Fruit fly (Drosophila melanogaster) whole organism, prepupa: ENCODE data around the gene Nmd3.

Experiments
- Blimp-1 ChIP-seq: fragments of 200-800 bp; sonication (Bioruptor generic); optimal IDR thresholded peaks from 3 replicates; lab custom pipeline; 2017; ENCODE audit warnings: missing biosample characterization, missing genetic modification characterization, mild to moderate bottlenecking, moderate library complexity, missing genetic modification reagents
- CG10669 ChIP-seq: fragments of 200-800 bp; sonication (Bioruptor generic); optimal IDR thresholded peaks from 3 replicates; lab custom pipeline; 2018; ENCODE audit warnings: missing biosample characterization, mild to moderate bottlenecking, missing genetic modification characterization, moderate library complexity
- CG11762 ChIP-seq: fragments of 200-800 bp; sonication (Bioruptor generic); optimal IDR thresholded peaks from 3 replicates; lab custom pipeline; 2016; ENCODE audit warnings: missing biosample characterization, missing genetic modification characterization; ENCODE audit not compliant: insufficient read depth
- CG11902 ChIP-seq: fragments of 200-800 bp; sonication (Bioruptor generic); optimal IDR thresholded peaks from 3 replicates; lab custom pipeline; 2016; ENCODE audit warnings: missing biosample characterization, missing genetic modification characterization
- CG15336 ChIP-seq: fragments of 200-800 bp; sonication (Bioruptor generic); IDR thresholded peaks from 2 replicates; pipeline ENCODE4 v1.3.6; 2022; ENCODE audit warnings: missing biosample characterization, missing genetic modification characterization
- CG1621 ChIP-seq: fragments of 200-800 bp; sonication (Bioruptor generic); optimal IDR thresholded peaks from 3 replicates; lab custom pipeline; 2018; ENCODE audit warnings: missing biosample characterization, mild to moderate bottlenecking, missing genetic modification characterization
- CG16779 ChIP-seq: fragments of 200-800 bp; sonication (Bioruptor generic); optimal IDR thresholded peaks from 3 replicates; lab custom pipeline; 2017; ENCODE audit warnings: missing biosample characterization, mild to moderate bottlenecking, missing genetic modification characterization
- CG3032 ChIP-seq: fragments of 200-800 bp; optimal IDR thresholded peaks from 2 replicates; lab custom pipeline; 2019; ENCODE audit warnings: missing biosample characterization, mild to moderate bottlenecking, missing genetic modification characterization, moderate library complexity
- CG31627 ChIP-seq: fragments of 200-800 bp; sonication (Bioruptor generic); optimal IDR thresholded peaks from 3 replicates; lab custom pipeline; 2016; ENCODE audit warnings: missing biosample characterization, missing genetic modification characterization
- CG32006 ChIP-seq: fragments of 200-800 bp; sonication (Bioruptor generic); optimal IDR thresholded peaks from 3 replicates; lab custom pipeline; 2017; ENCODE audit warnings: missing biosample characterization, mild to moderate bottlenecking, missing genetic modification characterization
- CG34406 ChIP-seq: fragments of 200-800 bp; sonication (Bioruptor generic); optimal IDR thresholded peaks from 3 replicates; lab custom pipeline; 2016; ENCODE audit warnings: missing biosample characterization, missing genetic modification characterization
- CG3919 ChIP-seq: fragments of 200-800 bp; sonication (Bioruptor generic); optimal IDR thresholded peaks from 3 replicates; lab custom pipeline; 2016; ENCODE audit warnings: missing biosample characterization, missing genetic modification characterization
- CG4318 ChIP-seq: fragments of 200-800 bp; sonication (Bioruptor generic); optimal IDR thresholded peaks from 3 replicates; lab custom pipeline; 2017; ENCODE audit warnings: missing biosample characterization, mild to moderate bottlenecking, missing genetic modification characterization
- CG6163 ChIP-seq: fragments of 200-800 bp; sonication (Bioruptor generic); IDR thresholded peaks from 3 replicates; pipeline ENCODE4 v1.3.6; 2022; ENCODE audit warnings: missing biosample characterization, missing genetic modification characterization
- CG6792 ChIP-seq: fragments of 200-800 bp; sonication (Bioruptor generic); optimal IDR thresholded peaks from 3 replicates; lab custom pipeline; 2016; ENCODE audit warnings: missing biosample characterization, missing genetic modification characterization
- CG6808 ChIP-seq: fragments of 200-800 bp; sonication (Bioruptor generic); optimal IDR thresholded peaks from 3 replicates; lab custom pipeline; 2017; ENCODE audit warnings: missing biosample characterization, missing genetic modification characterization, mild to moderate bottlenecking, moderate library complexity, missing genetic modification reagents
- CG7368 ChIP-seq: fragments of 200-800 bp; sonication (Bioruptor generic); optimal IDR thresholded peaks from 3 replicates; lab custom pipeline; 2016; ENCODE audit warnings: missing biosample characterization, missing genetic modification characterization
- CG8119 ChIP-seq: fragments of 200-800 bp; sonication (Bioruptor generic); IDR thresholded peaks from 3 replicates; pipeline ENCODE4 v1.3.6; 2022; ENCODE audit warnings: missing biosample characterization, missing genetic modification characterization
- CG8319 ChIP-seq: fragments of 200-800 bp; sonication (Bioruptor generic); optimal IDR thresholded peaks from 3 replicates; lab custom pipeline; 2016; ENCODE audit warnings: missing biosample characterization, missing genetic modification characterization
- CG8632 ChIP-seq: fragments of 200-800 bp; sonication (Bioruptor generic); optimal IDR thresholded peaks from 3 replicates; lab custom pipeline; 2016; ENCODE audit warnings: missing biosample characterization, missing genetic modification characterization
- CG9139 ChIP-seq: fragments of 200-800 bp; sonication (Bioruptor generic); optimal IDR thresholded peaks from 3 replicates; lab custom pipeline; 2017; ENCODE audit warnings: missing biosample characterization, mild to moderate bottlenecking, missing genetic modification characterization
- Eip75B ChIP-seq: fragments of 200-800 bp; sonication (Bioruptor generic); optimal IDR thresholded peaks from 3 replicates; lab custom pipeline; 2016; ENCODE audit warnings: missing biosample characterization, missing genetic modification characterization
- Eip78C ChIP-seq: fragments of 200-800 bp; sonication (Bioruptor generic); peaks from one replicate; lab custom pipeline; 2016; ENCODE audit warnings: missing biosample characterization, missing genetic modification characterization
- Eip93F ChIP-seq: fragments of 200-800 bp; sonication (Bioruptor generic); optimal IDR thresholded peaks from 2 replicates; lab custom pipeline; 2016; ENCODE audit warnings: missing biosample characterization, mild to moderate bottlenecking, missing genetic modification characterization
- Ets21C ChIP-seq: fragments of 200-800 bp; sonication (Bioruptor generic); optimal IDR thresholded peaks from 3 replicates; lab custom pipeline; 2016; ENCODE audit warnings: missing biosample characterization, missing genetic modification characterization
- Ets96B ChIP-seq: fragments of 200-800 bp; optimal IDR thresholded peaks from 2 replicates; lab custom pipeline; 2019; ENCODE audit warnings: missing biosample characterization, mild to moderate bottlenecking, missing genetic modification characterization, moderate library complexity
- Hr39 ChIP-seq: fragments of 200-800 bp; sonication (Bioruptor generic); optimal IDR thresholded peaks from 2 replicates; lab custom pipeline; 2016; ENCODE audit warnings: missing biosample characterization, missing genetic modification characterization
- Hr4 ChIP-seq: fragments of 200-800 bp; sonication (Bioruptor generic); optimal IDR thresholded peaks from 3 replicates; lab custom pipeline; 2016; ENCODE audit warnings: missing biosample characterization, missing genetic modification characterization
- Met ChIP-seq: fragments of 200-800 bp; sonication (Bioruptor generic); optimal IDR thresholded peaks from 3 replicates; lab custom pipeline; 2016; ENCODE audit warnings: missing biosample characterization, missing genetic modification characterization
- OdsH ChIP-seq: fragments of 200-800 bp; sonication (Bioruptor generic); optimal IDR thresholded peaks from 3 replicates; lab custom pipeline; 2016; ENCODE audit warnings: missing biosample characterization, missing genetic modification characterization
- Smox ChIP-seq: fragments of 200-800 bp; sonication (Bioruptor generic); optimal IDR thresholded peaks from 3 replicates; lab custom pipeline; 2016; ENCODE audit warnings: missing biosample characterization, missing genetic modification characterization
- Sox102F ChIP-seq: fragments of 200-800 bp; sonication (Bioruptor generic); optimal IDR thresholded peaks from 2 replicates; lab custom pipeline; 2016; ENCODE audit warnings: missing biosample characterization, mild to moderate bottlenecking, missing genetic modification characterization
- Sox14 ChIP-seq: fragments of 200-800 bp; sonication (Bioruptor generic); optimal IDR thresholded peaks from 3 replicates; lab custom pipeline; 2016; ENCODE audit warnings: missing biosample characterization, missing genetic modification characterization
- Sox15 ChIP-seq: fragments of 200-800 bp; sonication (Bioruptor generic); optimal IDR thresholded peaks from 3 replicates; lab custom pipeline; 2016; ENCODE audit warnings: missing biosample characterization, missing genetic modification characterization
- acj6 ChIP-seq: fragments of 200-800 bp; sonication (Bioruptor generic); optimal IDR thresholded peaks from 3 replicates; lab custom pipeline; 2016; ENCODE audit warnings: missing biosample characterization, missing genetic modification characterization
- cyc ChIP-seq: fragments of 200-800 bp; sonication (Bioruptor generic); optimal IDR thresholded peaks from 3 replicates; lab custom pipeline; 2016; ENCODE audit warnings: missing biosample characterization, missing genetic modification characterization
- dac ChIP-seq: fragments of 200-800 bp; sonication (Bioruptor generic); optimal IDR thresholded peaks from 2 replicates; lab custom pipeline; 2017; ENCODE audit warnings: missing biosample characterization, mild to moderate bottlenecking, missing genetic modification characterization
- dsx ChIP-seq: fragments of 200-800 bp; optimal IDR thresholded peaks from 3 replicates; lab custom pipeline; 2019; ENCODE audit warnings: missing biosample characterization, mild to moderate bottlenecking, missing genetic modification characterization, moderate library complexity; ENCODE audit not compliant: poor library complexity, severe bottlenecking
- esn ChIP-seq: fragments of 200-800 bp; sonication (Bioruptor generic); optimal IDR thresholded peaks from 2 replicates; lab custom pipeline; 2016; ENCODE audit warnings: missing biosample characterization, mild to moderate bottlenecking, missing genetic modification characterization, moderate library complexity
- fd59A ChIP-seq: fragments of 200-800 bp; sonication (Bioruptor generic); optimal IDR thresholded peaks from 2 replicates; lab custom pipeline; 2017; ENCODE audit warnings: missing biosample characterization, mild to moderate bottlenecking, missing genetic modification characterization, missing genetic modification reagents
- fd85E ChIP-seq: fragments of 200-800 bp; sonication (Bioruptor generic); optimal IDR thresholded peaks from 3 replicates; lab custom pipeline; 2016; ENCODE audit warnings: missing biosample characterization, missing genetic modification characterization
- fkh ChIP-seq: fragments of 200-800 bp; sonication (Bioruptor generic); optimal IDR thresholded peaks from 3 replicates; lab custom pipeline; 2017; ENCODE audit warnings: missing biosample characterization, mild to moderate bottlenecking, missing genetic modification characterization, moderate library complexity
- lz ChIP-seq: fragments of 200-800 bp; sonication (Bioruptor generic); optimal IDR thresholded peaks from 3 replicates; lab custom pipeline; 2016; ENCODE audit warnings: missing biosample characterization, missing genetic modification characterization
- net ChIP-seq: fragments of 200-800 bp; sonication (Bioruptor generic); optimal IDR thresholded peaks from 3 replicates; lab custom pipeline; 2016; ENCODE audit warnings: missing biosample characterization, missing genetic modification characterization
- pdm3 ChIP-seq: fragments of 200-800 bp; sonication (Bioruptor generic); optimal IDR thresholded peaks from 3 replicates; lab custom pipeline; 2016; ENCODE audit warnings: missing biosample characterization, missing genetic modification characterization
- salr ChIP-seq, 2 experiments: fragments of 200-800 bp; sonication (Bioruptor generic); optimal IDR thresholded peaks; 3 replicates each; lab custom pipeline; 2016 to 2018; ENCODE audit warnings: missing biosample characterization in 2 of 2, missing genetic modification characterization in 2 of 2, mild to moderate bottlenecking in 1 of 2
- spab ChIP-seq: fragments of 200-800 bp; sonication (Bioruptor generic); optimal IDR thresholded peaks from 2 replicates; lab custom pipeline; 2017; ENCODE audit warnings: missing biosample characterization, mild to moderate bottlenecking, missing genetic modification characterization, missing genetic modification reagents
- ss ChIP-seq, 2 experiments: fragments of 200-800 bp; sonication (Bioruptor generic); optimal IDR thresholded peaks; 2 replicates in 1 of 2; 3 replicates in 1 of 2; lab custom pipeline; 2017 to 2018; ENCODE audit warnings: mild to moderate bottlenecking in 2 of 2, missing biosample characterization in 2 of 2, missing genetic modification characterization in 2 of 2, moderate library complexity in 1 of 2
- topi ChIP-seq: fragments of 200-800 bp; sonication (Bioruptor generic); optimal IDR thresholded peaks from 3 replicates; lab custom pipeline; 2016; ENCODE audit warnings: missing biosample characterization, missing genetic modification characterization
- vri ChIP-seq: fragments of 200-800 bp; sonication (Bioruptor generic); optimal IDR thresholded peaks from 3 replicates; lab custom pipeline; 2016; ENCODE audit warnings: missing biosample characterization, mild to moderate bottlenecking, missing genetic modification characterization

The Nmd3 gene

DNA sequence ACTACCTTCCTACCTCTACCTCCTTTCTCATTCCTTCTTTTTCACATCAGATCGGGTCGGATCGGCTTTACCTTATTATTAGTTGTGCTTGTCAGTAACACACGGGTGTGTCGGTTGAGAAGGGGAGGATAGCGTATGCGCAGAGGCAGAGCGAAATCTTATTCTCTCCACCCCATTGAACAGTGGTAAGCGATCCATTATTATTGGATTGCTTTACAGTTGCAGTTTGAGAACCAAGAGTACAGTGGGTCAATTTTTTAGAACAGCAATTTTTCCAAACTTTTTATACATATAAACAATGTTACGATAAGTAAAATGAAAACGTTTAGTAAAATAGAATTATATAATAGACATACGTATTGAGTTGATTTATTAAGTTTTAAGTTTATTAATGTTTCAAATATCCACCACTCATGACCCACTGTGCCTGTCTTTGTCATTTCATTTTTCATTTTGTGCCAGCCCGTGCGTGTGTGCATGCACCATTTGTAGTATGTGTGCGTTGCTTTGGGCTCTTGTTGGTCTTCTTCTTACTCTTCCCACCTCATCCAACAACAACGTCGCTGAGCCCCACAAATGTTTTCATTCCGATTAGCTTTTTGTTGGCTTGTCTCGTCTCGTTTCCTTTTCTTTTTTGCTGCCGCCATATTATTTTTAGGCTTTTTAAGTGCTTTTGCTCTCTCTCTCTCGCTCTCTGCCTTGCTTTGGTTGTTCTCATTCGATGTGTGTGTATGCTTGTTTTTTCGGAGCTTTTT is 46.7 kb downstream of the Nmd3 start:
- TF ChIP-seq Sox15 (GFP tag; lab: Kevin White, UChicago) (peak; percentile 98), CG8632 (GFP tag; lab: Kevin White, UChicago) (peak; percentile 99), CG3919 (GFP tag; lab: Kevin White, UChicago) (peak; percentile 98), Smox (GFP tag; lab: Kevin White, UChicago) (peak; percentile 97), CG6808 (GFP tag; lab: Kevin White, UChicago) (peak; percentile 98), net (GFP tag; lab: Kevin White, UChicago) (peak; percentile 97), CG9139 (GFP tag; lab: Kevin White, UChicago) (peak; percentile 97), Sox14 (GFP tag; lab: Kevin White, UChicago) (peak; percentile 98), OdsH (GFP tag; lab: Kevin White, UChicago) (peak; percentile 99), CG3032 (tag; lab: Kevin White, UChicago) (peak; percentile 99), salr (GFP tag; optimal IDR thresholded peaks at IDR 0.05; lab: Kevin White, UChicago) (peak; percentile 94 to 96), Met (GFP tag; lab: Kevin White, UChicago) (peak; percentile 98), CG7368 (GFP tag; lab: Kevin White, UChicago) (peak; percentile 95), Sox102F (GFP tag; lab: Kevin White, UChicago) (peak; percentile 97), Eip93F (GFP tag; lab: Kevin White, UChicago) (peak; percentile 97), Ets21C (GFP tag; lab: Kevin White, UChicago) (peak; percentile 96), CG11902 (GFP tag; lab: Kevin White, UChicago) (peak; percentile 97), Hr39 (peak; percentile 94), Eip75B (GFP tag; lab: Kevin White, UChicago) (peak; percentile 97), CG8319 (peak; percentile 97), fkh (GFP tag; lab: Kevin White, UChicago) (peak; percentile 81), ss (GFP tag; optimal IDR thresholded peaks at IDR 0.05; lab: Kevin White, UChicago) (peak; percentile 97 to 99), pdm3 (GFP tag; lab: Kevin White, UChicago) (peak; percentile 98), CG34406 (GFP tag; lab: Kevin White, UChicago) (peak; percentile 99), fd85E (peak; percentile 91), CG11762 (peak; percentile 99), CG10669 (GFP tag; lab: Kevin White, UChicago) (peak; percentile 99), Blimp-1 (GFP tag; lab: Kevin White, UChicago) (peak; percentile 92), fd59A (peak; percentile 99), CG4318 (GFP tag; lab: Kevin White, UChicago) (peak; percentile 98), CG6792 (GFP tag; lab: Kevin White, UChicago) (peak; percentile 97), lz (GFP tag; lab: Kevin White, UChicago) (peak; percentile 98), Eip78C (GFP tag; lab: Kevin White, UChicago) (peak; percentile 99), CG32006 (GFP tag; lab: Kevin White, UChicago) (peak; percentile 97), CG8119 (GFP tag; lab: Robert Waterston, UW) (peak; percentile 99), acj6 (GFP tag; lab: Kevin White, UChicago) (peak; percentile 98), spab (GFP tag; lab: Kevin White, UChicago) (peak; percentile 97), dac (GFP tag; lab: Kevin White, UChicago) (peak; percentile 94), esn (GFP tag; lab: Kevin White, UChicago) (peak; percentile 97), CG15336 (GFP tag; lab: Robert Waterston, UW) (peak; percentile 100), vri (GFP tag; lab: Kevin White, UChicago) (peak; percentile 95), CG31627 (GFP tag; lab: Kevin White, UChicago) (peak; percentile 94), cyc (GFP tag; lab: Kevin White, UChicago) (peak; percentile 94), topi (GFP tag; lab: Kevin White, UChicago) (peak; percentile 99), CG16779 (tag; lab: Kevin White, UChicago) (peak; percentile 97), CG1621 (tag; lab: Kevin White, UChicago) (peak; percentile 97), dsx (GFP tag; lab: Kevin White, UChicago) (peak; percentile 97), CG6163 (GFP tag; lab: Robert Waterston, UW) (peak; percentile 97), Ets96B (tag; lab: Kevin White, UChicago) (peak; percentile 99), Hr4 (GFP tag; lab: Kevin White, UChicago) (peak; percentile 97)
